Worm (Caenorhabditis elegans): ENCODE results near the gene glr-7.

DNA sequence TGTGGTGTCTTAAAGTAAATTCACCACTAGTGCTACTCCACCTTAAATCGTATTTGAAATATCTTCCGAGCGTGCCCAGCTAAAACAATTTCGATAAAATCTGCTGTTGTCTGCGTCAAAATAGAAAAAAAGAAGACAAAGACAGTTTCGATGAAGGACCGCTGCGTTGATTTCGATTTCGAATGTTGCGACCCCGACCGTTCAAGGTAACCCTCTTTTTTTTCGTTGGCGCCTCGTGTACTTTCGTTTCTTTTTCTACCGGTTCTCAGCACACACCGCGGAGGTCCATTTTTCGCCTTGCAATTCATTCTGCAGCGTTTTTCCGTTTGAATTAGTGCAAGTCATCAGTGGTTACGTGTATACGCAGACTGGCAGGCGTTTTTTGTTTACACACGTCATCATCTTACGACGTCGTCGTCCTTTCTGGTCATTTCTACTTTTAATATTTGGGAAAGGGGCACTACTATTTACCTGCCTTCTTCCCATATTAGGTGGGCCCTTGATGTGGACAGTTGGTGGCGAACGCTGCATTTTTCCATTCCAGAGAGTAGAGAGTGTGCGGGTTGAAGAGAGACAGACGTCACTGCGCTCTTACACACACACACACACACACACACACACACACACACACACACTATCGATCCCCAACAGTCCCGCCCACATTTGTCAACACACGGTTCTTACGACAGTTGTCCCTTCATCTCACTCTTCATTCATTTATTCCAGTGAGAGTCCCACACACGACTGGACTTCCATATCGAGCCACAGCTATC, 51.4 kb downstream of the glr-7 start:
- TF ChIP-seq hlh-30 (tag; optimal IDR thresholded peaks at IDR 0.05; ENCODE audit: insufficient read depth) (no peak), ceh-9 (tag; optimal IDR thresholded peaks at IDR 0.05) (no peak), nhr-11 (tag; optimal IDR thresholded peaks at IDR 0.05) (no peak), tbx-2 (tag; optimal IDR thresholded peaks at IDR 0.05) (peak; percentile 20)
